Worm (Caenorhabditis elegans) whole organism, young adult: Measurements from ENCODE around the gene lelo-4.
A peak's percentile ranks its signal among the peaks of the same experiment; 100 is the strongest.

Experiments used
- B0019.2 ChIP-seq: fragments of 200-800 bp; sonication (Bioruptor generic); conservative IDR thresholded peaks from 2 replicates; pipeline ENCODE4 v1.3.6; 2022; ENCODE audit warnings: missing genetic modification reagents, missing genetic modification characterization, missing compliant biosample characterization
- D2030.7 ChIP-seq: fragments of 200-800 bp; sonication (Bioruptor generic); IDR thresholded peaks from 2 replicates; pipeline ENCODE4 v1.3.6; 2022; ENCODE audit warnings: missing genetic modification reagents, missing genetic modification characterization, missing compliant biosample characterization
- F22D6.2 ChIP-seq: sonication (generic microtip); optimal IDR thresholded peaks from 2 replicates; lab custom pipeline; 2016; ENCODE audit warnings: mild to moderate bottlenecking, missing genetic modification characterization, missing compliant biosample characterization
- F23B12.7 ChIP-seq: sonication (generic microtip); optimal IDR thresholded peaks from 2 replicates; lab custom pipeline; 2017; ENCODE audit warnings: missing genetic modification characterization, mild to moderate bottlenecking, missing compliant biosample characterization, antibody characterized with exemption, moderate library complexity; ENCODE audit not compliant: insufficient read depth
- F33H1.4 ChIP-seq: fragments of 200-800 bp; sonication (Bioruptor generic); IDR thresholded peaks from 2 replicates; pipeline ENCODE4 v1.3.6; 2022; ENCODE audit warnings: missing genetic modification reagents, missing genetic modification characterization, missing compliant biosample characterization
- F49E8.2 ChIP-seq: sonication (generic microtip); optimal IDR thresholded peaks from 3 replicates; lab custom pipeline; 2017; ENCODE audit warnings: missing genetic modification characterization, mild to moderate bottlenecking, missing compliant biosample characterization, antibody characterized with exemption, moderate library complexity; ENCODE audit not compliant: insufficient read depth
- K12H6.12 ChIP-seq: fragments of 200-800 bp; sonication (Bioruptor generic); optimal IDR thresholded peaks from 2 replicates; lab custom pipeline; 2018; ENCODE audit warnings: mild to moderate bottlenecking, missing genetic modification characterization, missing compliant biosample characterization
- Y53G8AR.9 ChIP-seq: fragments of 200-800 bp; sonication (Bioruptor generic); conservative IDR thresholded peaks from 2 replicates; pipeline ENCODE4 v1.3.6; 2022; ENCODE audit warnings: missing genetic modification reagents, missing genetic modification characterization, missing compliant biosample characterization
- Y95B8A.8 ChIP-seq: fragments of 200-800 bp; sonication (Bioruptor generic); IDR thresholded peaks from 2 replicates; pipeline ENCODE4 v1.3.6; 2022; ENCODE audit warnings: missing genetic modification reagents, missing genetic modification characterization, missing compliant biosample characterization
- ZK185.1 ChIP-seq: sonication (generic microtip); optimal IDR thresholded peaks from 2 replicates; lab custom pipeline; 2016; ENCODE audit warnings: mild to moderate bottlenecking, missing genetic modification characterization, missing compliant biosample characterization; ENCODE audit not compliant: poor library complexity, severe bottlenecking
- akir-1 ChIP-seq: fragments of 200-800 bp; sonication (Bioruptor generic); optimal IDR thresholded peaks from 2 replicates; lab custom pipeline; 2018; ENCODE audit warnings: mild to moderate bottlenecking, missing genetic modification characterization, moderate library complexity, missing compliant biosample characterization
- ama-1 ChIP-seq, 3 experiments: fragments of 150-350 bp in 1 of 3; sonication (generic microtip) in 2 of 3; optimal IDR thresholded peaks; 2 replicates each; lab custom pipeline; 2014 to 2018; ENCODE audit warnings: missing biosample characterization in 2 of 3, missing genetic modification characterization in 2 of 3, missing genetic modification reagents in 2 of 3
- atf-7 ChIP-seq: sonication (generic microtip); optimal IDR thresholded peaks from 2 replicates; lab custom pipeline; 2017; ENCODE audit warnings: mild to moderate bottlenecking, missing genetic modification characterization, missing compliant biosample characterization
- bed-1 ChIP-seq: fragments of 200-800 bp; sonication (Bioruptor generic); IDR thresholded peaks from 2 replicates; pipeline ENCODE4 v1.3.6; 2022; ENCODE audit warnings: missing genetic modification reagents, missing genetic modification characterization, missing compliant biosample characterization
- cebp-1 ChIP-seq, 2 experiments: fragments of 200-800 bp in 1 of 2; sonication (Bioruptor generic) in 1 of 2; sonication (generic microtip) in 1 of 2; IDR thresholded peaks in 1 of 2; optimal IDR thresholded peaks in 1 of 2; 2 replicates each; pipeline versions ENCODE4 v1.3.6 to Lab custom; 2017 to 2022; ENCODE audit warnings: missing compliant biosample characterization in 2 of 2, missing genetic modification characterization in 2 of 2, mild to moderate bottlenecking in 1 of 2, missing genetic modification reagents in 1 of 2, moderate library complexity in 1 of 2
- egl-44 ChIP-seq: fragments of 200-800 bp; sonication (Bioruptor generic); IDR thresholded peaks from 2 replicates; pipeline ENCODE4 v1.3.6; 2022; ENCODE audit warnings: missing genetic modification reagents, missing genetic modification characterization, missing compliant biosample characterization
- ekl-4 ChIP-seq: fragments of 200-800 bp; sonication (Bioruptor generic); IDR thresholded peaks from 2 replicates; pipeline ENCODE4 v1.3.6; 2022; ENCODE audit warnings: missing genetic modification reagents, missing genetic modification characterization, missing compliant biosample characterization
- gei-17 ChIP-seq: fragments of 200-800 bp; sonication (Bioruptor generic); optimal IDR thresholded peaks from 2 replicates; lab custom pipeline; 2018; ENCODE audit warnings: mild to moderate bottlenecking, missing genetic modification characterization, missing compliant biosample characterization
- hlh-26 ChIP-seq: fragments of 200-800 bp; sonication (Bioruptor generic); conservative IDR thresholded peaks from 2 replicates; pipeline ENCODE4 v1.3.6; 2022; ENCODE audit warnings: missing genetic modification reagents, missing genetic modification characterization, missing compliant biosample characterization
- hsf-1 ChIP-seq: fragments of 200-800 bp; sonication (Bioruptor generic); IDR thresholded peaks from 2 replicates; pipeline ENCODE4 v1.3.6; 2022; ENCODE audit warnings: missing genetic modification reagents, missing genetic modification characterization, missing compliant biosample characterization
- let-526 ChIP-seq: fragments of 200-800 bp; sonication (Bioruptor generic); IDR thresholded peaks from 2 replicates; pipeline ENCODE4 v1.3.6; 2022; ENCODE audit warnings: missing genetic modification reagents, missing genetic modification characterization, missing compliant biosample characterization
- let-607 ChIP-seq, 2 experiments: fragments of 200-800 bp in 1 of 2; sonication (Bioruptor generic) in 1 of 2; sonication (generic microtip) in 1 of 2; optimal IDR thresholded peaks; 2 replicates each; lab custom pipeline; 2016 to 2018; ENCODE audit warnings: mild to moderate bottlenecking in 2 of 2, missing compliant biosample characterization in 2 of 2, missing genetic modification characterization in 2 of 2, moderate library complexity in 2 of 2, missing genotype in 1 of 2
- lin-26 ChIP-seq: fragments of 200-800 bp; sonication (Bioruptor generic); IDR thresholded peaks from 2 replicates; pipeline ENCODE4 v1.3.6; 2022; ENCODE audit warnings: missing genetic modification reagents, missing genetic modification characterization, missing compliant biosample characterization
- lin-35 ChIP-seq, 3 experiments: fragments of 150-350 bp in 2 of 3; sonication (generic microtip) in 1 of 3; optimal IDR thresholded peaks; 2 replicates each; lab custom pipeline; 2014 to 2018; ENCODE audit warnings: missing biosample characterization in 3 of 3, missing genetic modification characterization in 3 of 3, missing genetic modification reagents in 3 of 3
- lsy-27 ChIP-seq: sonication (generic microtip); optimal IDR thresholded peaks from 2 replicates; lab custom pipeline; 2017; ENCODE audit warnings: missing genetic modification characterization, mild to moderate bottlenecking, missing compliant biosample characterization, antibody characterized with exemption, missing genotype, borderline replicate concordance; ENCODE audit not compliant: insufficient read depth
- madf-8 ChIP-seq: fragments of 200-800 bp; sonication (Bioruptor generic); conservative IDR thresholded peaks from 2 replicates; pipeline ENCODE4 v1.3.6; 2022; ENCODE audit warnings: missing genetic modification reagents, missing genetic modification characterization, missing compliant biosample characterization
- mcd-1 ChIP-seq: fragments of 200-800 bp; sonication (Bioruptor generic); IDR thresholded peaks from 2 replicates; pipeline ENCODE4 v1.3.6; 2022; ENCODE audit warnings: missing genetic modification reagents, missing genetic modification characterization, missing compliant biosample characterization
- mes-4 ChIP-seq: sonication (generic microtip); optimal IDR thresholded peaks from 2 replicates; lab custom pipeline; 2016; ENCODE audit warnings: missing genotype, missing genetic modification characterization, missing compliant biosample characterization
- mxl-1 ChIP-seq: sonication (generic microtip); optimal IDR thresholded peaks from 2 replicates; lab custom pipeline; 2016; ENCODE audit warnings: missing genetic modification characterization, missing compliant biosample characterization
- nhr-80 ChIP-seq: sonication (generic microtip); optimal IDR thresholded peaks from 2 replicates; lab custom pipeline; 2016; ENCODE audit warnings: missing genetic modification characterization, missing compliant biosample characterization
- pha-4 ChIP-seq: fragments of 150-350 bp; sonication (generic microtip); optimal IDR thresholded peaks from 2 replicates; lab custom pipeline; 2014; ENCODE audit warnings: missing biosample characterization, missing genetic modification reagents, missing genetic modification characterization
- rec-8 ChIP-seq, 2 experiments: sonication (generic microtip); optimal IDR thresholded peaks; 2 replicates each; lab custom pipeline; 2016; ENCODE audit warnings: mild to moderate bottlenecking in 2 of 2, missing genetic modification characterization in 2 of 2, missing genetic modification reagents in 2 of 2, missing genotype in 2 of 2, missing biosample characterization in 1 of 2, missing compliant biosample characterization in 1 of 2, moderate library complexity in 1 of 2
- snpc-3.4 ChIP-seq: sonication (generic microtip); optimal IDR thresholded peaks from 2 replicates; lab custom pipeline; 2017; ENCODE audit warnings: missing genetic modification characterization, mild to moderate bottlenecking, missing compliant biosample characterization, antibody characterized with exemption, moderate library complexity, missing genotype, missing genetic modification reagents
- zim-3 ChIP-seq: sonication (generic microtip); optimal IDR thresholded peaks from 2 replicates; lab custom pipeline; 2017; ENCODE audit warnings: mild to moderate bottlenecking, missing genetic modification characterization, moderate library complexity, missing compliant biosample characterization
- ztf-18 ChIP-seq: sonication (generic microtip); optimal IDR thresholded peaks from 2 replicates; lab custom pipeline; 2016; ENCODE audit warnings: missing genotype, mild to moderate bottlenecking, missing genetic modification characterization, missing compliant biosample characterization

Gene lelo-4

ce11 chrII:5701485-5701884 lies 13.2 kb upstream of the lelo-4 start (continued):
- TF ChIP-seq gei-17 (GFP tag; lab: Kevin White, UChicago) (no peak), nhr-80 (tag; lab: Kevin White, UChicago) (peak; percentile 3), lin-35 (GFP tag; optimal IDR thresholded peaks at IDR 0.05; lab: Kevin White, UChicago) (peak in 1 of 3 experiments; percentile 15), F23B12.7 (tag; lab: Kevin White, UChicago) (peak; percentile 39), hlh-26 (GFP tag; lab: Robert Waterston, UW) (no peak), mxl-1 (tag; lab: Kevin White, UChicago) (no peak), ztf-18 (tag; lab: Kevin White, UChicago) (no peak), hsf-1 (0 out of 2 replicates have a peak, but pooled peaks have one; percentile 20), lsy-27 (tag; lab: Kevin White, UChicago) (peak; percentile 88), madf-8 (peak; percentile 34; the same call in 1 of the 2 replicates), F49E8.2 (peak; percentile 64), ekl-4 (peak; percentile 47; the same call in 1 of the 2 replicates), rec-8 (tag; optimal IDR thresholded peaks at IDR 0.05; lab: Kevin White, UChicago) (peak in 1 of 2 experiments; percentile 3), D2030.7 (peak; percentile 81), lin-26 (no peak), ama-1 (optimal IDR thresholded peaks at IDR 0.05; lab: Kevin White, UChicago) (peak; percentile 86), ama-1 (GFP tag; optimal IDR thresholded peaks at IDR 0.05; lab: Kevin White, UChicago) (no peak), bed-1 (GFP tag; lab: Robert Waterston, UW) (no peak), let-607 (tag; optimal IDR thresholded peaks at IDR 0.05; lab: Kevin White, UChicago) (no peak), snpc-3.4 (tag; lab: Kevin White, UChicago) (peak; percentile 92), atf-7 (peak; percentile 6), pha-4 (tag; lab: Kevin White, UChicago) (no peak), mes-4 (tag; lab: Kevin White, UChicago) (no peak), F33H1.4 (peak; percentile 49; the same call in 1 of the 2 replicates), ZK185.1 (tag; lab: Kevin White, UChicago) (peak; percentile 10), zim-3 (no peak), B0019.2 (GFP tag; lab: Robert Waterston, UW) (no peak), egl-44 (GFP tag; lab: Robert Waterston, UW) (no peak)
- TF ChIP-seq, all 124 proteins: peak for 42

ce11 chrII:5702611-5703192 lies 12.0 kb upstream of the lelo-4 start:
- no peak for TF ChIP-seq akir-1 (GFP tag; lab: Kevin White, UChicago)
- no peak for TF ChIP-seq ztf-18 (tag; lab: Kevin White, UChicago)
- no peak for TF ChIP-seq mcd-1 (GFP tag; lab: Robert Waterston, UW)
- TF ChIP-seq F22D6.2: no peak
- no peak for TF ChIP-seq K12H6.12 (tag; lab: Kevin White, UChicago)
- TF ChIP-seq Y95B8A.8: no peak
- no peak for TF ChIP-seq Y53G8AR.9
- no peak for TF ChIP-seq let-526 (GFP tag; lab: Robert Waterston, UW)
- TF ChIP-seq cebp-1 (GFP tag; IDR thresholded peaks at IDR 0.05; lab: Robert Waterston, UW): no peak
- peak; percentile 28 for TF ChIP-seq cebp-1 (tag; optimal IDR thresholded peaks at IDR 0.05; lab: Kevin White, UChicago)
